Fruit fly (Drosophila melanogaster) whole organism, adult: ENCODE measurements around the gene p24-2.
A peak's percentile ranks its signal among the peaks of the same experiment; 100 is the strongest.

Source experiments
- CG1620 ChIP-seq: fragments of 200-800 bp; sonication (Bioruptor generic); optimal IDR thresholded peaks from 2 replicates; lab custom pipeline; 2016; ENCODE audit warnings: missing biosample characterization, missing genetic modification characterization
- CG33017 ChIP-seq: fragments of 200-800 bp; sonication (Bioruptor generic); optimal IDR thresholded peaks from 2 replicates; lab custom pipeline; 2018; ENCODE audit warnings: missing biosample characterization, mild to moderate bottlenecking, missing genetic modification characterization, moderate library complexity
- CG7045 ChIP-seq: fragments of 200-800 bp; sonication (Bioruptor generic); optimal IDR thresholded peaks from 2 replicates; lab custom pipeline; 2017; ENCODE audit warnings: missing biosample characterization, mild to moderate bottlenecking, missing genetic modification characterization
- CG7101 ChIP-seq: fragments of 200-800 bp; sonication (Bioruptor generic); optimal IDR thresholded peaks from 2 replicates; lab custom pipeline; 2018; ENCODE audit warnings: missing biosample characterization, mild to moderate bottlenecking, missing genetic modification characterization, moderate library complexity
- Clk ChIP-seq: fragments of 200-800 bp; sonication (Bioruptor generic); optimal IDR thresholded peaks from 2 replicates; lab custom pipeline; 2017; ENCODE audit warnings: missing biosample characterization, missing genetic modification characterization
- Crg-1 ChIP-seq: fragments of 200-800 bp; sonication (Bioruptor generic); optimal IDR thresholded peaks from 2 replicates; lab custom pipeline; 2016; ENCODE audit warnings: missing biosample characterization, missing genetic modification characterization
- Mnt ChIP-seq: fragments of 200-800 bp; sonication (Bioruptor generic); optimal IDR thresholded peaks from 2 replicates; lab custom pipeline; 2016; ENCODE audit warnings: missing biosample characterization, mild to moderate bottlenecking, missing genetic modification characterization
- bab1 ChIP-seq: fragments of 200-800 bp; sonication (Bioruptor generic); optimal IDR thresholded peaks from 3 replicates; lab custom pipeline; 2019; ENCODE audit warnings: missing biosample characterization, mild to moderate bottlenecking, missing genetic modification characterization, moderate library complexity
- cic ChIP-seq: fragments of 200-800 bp; sonication (Bioruptor generic); optimal IDR thresholded peaks from 2 replicates; lab custom pipeline; 2017; ENCODE audit warnings: missing biosample characterization, mild to moderate bottlenecking, missing genetic modification characterization, moderate library complexity
- cnc ChIP-seq, 2 experiments: fragments of >200 bp; optimal IDR thresholded peaks; 2 replicates each; lab custom pipeline; 2017
- kay ChIP-seq: fragments of 200-800 bp; sonication (Bioruptor generic); peaks from one replicate; lab custom pipeline; 2016; ENCODE audit warnings: missing biosample characterization, missing genetic modification characterization, borderline replicate concordance
- ovo ChIP-seq: fragments of 200-800 bp; sonication (Bioruptor generic); optimal IDR thresholded peaks from 2 replicates; lab custom pipeline; 2016; ENCODE audit warnings: missing biosample characterization, missing genetic modification characterization

- TF ChIP-seq kay (GFP tag; lab: Kevin White, UChicago), result no peak
- TF ChIP-seq Mnt (GFP tag; lab: Kevin White, UChicago), result peak; percentile 71
- TF ChIP-seq CG33017 (tag; lab: Kevin White, UChicago), result no peak
- no peak for TF ChIP-seq Crg-1 (GFP tag; lab: Kevin White, UChicago)
- no peak for TF ChIP-seq CG7101 (tag; lab: Kevin White, UChicago)
- TF ChIP-seq CG1620, result no peak
- peak; percentile 9 for TF ChIP-seq ovo
- no peak for TF ChIP-seq Clk (GFP tag; lab: Kevin White, UChicago)
- TF ChIP-seq cnc (optimal IDR thresholded peaks at IDR 0.05; lab: Kevin White, UChicago), result no peak
- no peak for TF ChIP-seq CG7045 (GFP tag; lab: Kevin White, UChicago)
- TF ChIP-seq bab1, result peak; percentile 38
- TF ChIP-seq cic (GFP tag; lab: Kevin White, UChicago), result peak; percentile 8
Observed at dm6 chr3R:9725121-9725956, 32.7 kb upstream of the p24-2 start, which contains the start of gene hyd.
